Worm (Caenorhabditis elegans) whole organism, L4/young adult: ENCODE results near the gene cnc-6.
A peak's percentile ranks its signal among the peaks of the same experiment; 100 is the strongest.

Source experiments
- W03F9.2 ChIP-seq: fragments of 150-350 bp; optimal IDR thresholded peaks from 2 replicates; lab custom pipeline; 2014; ENCODE audit warnings: missing biosample characterization, missing genetic modification characterization
- dao-5 ChIP-seq: sonication (generic microtip); optimal IDR thresholded peaks from 2 replicates; lab custom pipeline; 2016; ENCODE audit warnings: missing genotype, missing genetic modification characterization, moderate library complexity, missing compliant biosample characterization
- him-1 ChIP-seq: sonication (generic microtip); optimal IDR thresholded peaks from 2 replicates; lab custom pipeline; 2016; ENCODE audit warnings: missing genotype, missing genetic modification reagents, missing genetic modification characterization, missing compliant biosample characterization

cnc-6 gene

ce11 chrIII:1758632-1759031 lies 4.7 kb upstream of the cnc-6 start, which contains the start of gene Y46E12A.2:
Gene Y46E12A.2, plus strand, starts transcription at chrIII:1758932.
- TF ChIP-seq him-1 (tag; lab: Kevin White, UChicago) (no peak), W03F9.2 (tag; lab: Kevin White, UChicago) (no peak), dao-5 (no peak)

- no peak for TF ChIP-seq W03F9.2 (tag; lab: Kevin White, UChicago)
- no peak for TF ChIP-seq dao-5
- no peak for TF ChIP-seq him-1 (tag; lab: Kevin White, UChicago)
Measured at ce11 chrIII:1764463-1764862, 1.1 kb downstream of the cnc-6 start.

ce11 chrIII:1769993-1770392 lies 6.7 kb downstream of the cnc-6 start, which contains the start of gene tbx-43:
Gene tbx-43, minus strand, starts transcription at chrIII:1770093.
- TF ChIP-seq him-1 (tag; lab: Kevin White, UChicago) (no peak), W03F9.2 (tag; lab: Kevin White, UChicago) (no peak), dao-5 (no peak)

- TF ChIP-seq him-1 (tag; lab: Kevin White, UChicago) = no peak
- TF ChIP-seq dao-5 = no peak
- no peak for TF ChIP-seq W03F9.2 (tag; lab: Kevin White, UChicago)
Measured at ce11 chrIII:1777468-1777867, 14.1 kb downstream of the cnc-6 start, which contains the start of gene Y39A3CL.3. Gene Y39A3CL.3, plus strand, starts transcription at chrIII:1777802.

ce11 chrIII:1777969-1778368 lies 14.6 kb downstream of the cnc-6 start, which contains the start of gene Y39A3CL.4:
Gene Y39A3CL.4, minus strand, starts transcription at chrIII:1778069.
- TF ChIP-seq W03F9.2 (tag; lab: Kevin White, UChicago) (no peak), him-1 (tag; lab: Kevin White, UChicago) (no peak), dao-5 (no peak)

ce11 chrIII:1785776-1786175 lies 22.5 kb downstream of the cnc-6 start:
- TF ChIP-seq him-1 (tag; lab: Kevin White, UChicago) (peak; percentile 61), W03F9.2 (tag; lab: Kevin White, UChicago) (no peak)

ce11 chrIII:1788033-1788432 lies 24.7 kb downstream of the cnc-6 start, which contains the start of gene rimb-1:
Gene rimb-1, plus strand, starts transcription at chrIII:1788333.
- no peak for TF ChIP-seq dao-5
- no peak for TF ChIP-seq W03F9.2 (tag; lab: Kevin White, UChicago)
- TF ChIP-seq him-1 (tag; lab: Kevin White, UChicago) = no peak

- TF ChIP-seq him-1 (tag; lab: Kevin White, UChicago) (no peak), dao-5 (no peak), W03F9.2 (tag; lab: Kevin White, UChicago) (no peak)
Measured at ce11 chrIII:1788972-1789371, 25.6 kb downstream of the cnc-6 start.

ce11 chrIII:1791949-1792348 lies 28.6 kb downstream of the cnc-6 start:
- peak; percentile 34 for TF ChIP-seq him-1 (tag; lab: Kevin White, UChicago)
- no peak for TF ChIP-seq W03F9.2 (tag; lab: Kevin White, UChicago)
- TF ChIP-seq dao-5 = no peak

- TF ChIP-seq W03F9.2 (tag; lab: Kevin White, UChicago) (no peak), dao-5 (no peak), him-1 (tag; lab: Kevin White, UChicago) (no peak)
Measured at ce11 chrIII:1793416-1793815, 30.1 kb downstream of the cnc-6 start.

ce11 chrIII:1794100-1794499 lies 30.8 kb downstream of the cnc-6 start:
- TF ChIP-seq dao-5 = no peak
- no peak for TF ChIP-seq W03F9.2 (tag; lab: Kevin White, UChicago)
- TF ChIP-seq him-1 (tag; lab: Kevin White, UChicago) = no peak

- TF ChIP-seq him-1 (tag; lab: Kevin White, UChicago) (no peak), W03F9.2 (tag; lab: Kevin White, UChicago) (no peak), dao-5 (no peak)
Measured at ce11 chrIII:1799407-1799806, 36.1 kb downstream of the cnc-6 start.

- TF ChIP-seq W03F9.2 (tag; lab: Kevin White, UChicago) (no peak), dao-5 (no peak), him-1 (tag; lab: Kevin White, UChicago) (no peak)
Measured at ce11 chrIII:1803000-1803399, 39.7 kb downstream of the cnc-6 start.

- TF ChIP-seq W03F9.2 (tag; lab: Kevin White, UChicago) = no peak
- no peak for TF ChIP-seq dao-5
- TF ChIP-seq him-1 (tag; lab: Kevin White, UChicago) = no peak
Measured at ce11 chrIII:1804477-1804876, 41.2 kb downstream of the cnc-6 start.

ce11 chrIII:1805415-1806008 lies 42.2 kb downstream of the cnc-6 start:
- TF ChIP-seq him-1 (tag; lab: Kevin White, UChicago) (no peak), W03F9.2 (tag; lab: Kevin White, UChicago) (no peak), dao-5 (no peak)
